Fruit fly (Drosophila melanogaster) whole organism, prepupa: ENCODE measurements around the gene CG1812.
A peak's percentile ranks its signal among the peaks of the same experiment; 100 is the strongest.

Source experiments
- CG10631 ChIP-seq: fragments of 200-800 bp; sonication (Bioruptor generic); optimal IDR thresholded peaks from 2 replicates; lab custom pipeline; 2016; ENCODE audit warnings: missing biosample characterization, missing genetic modification characterization
- CG11294 ChIP-seq: fragments of 200-800 bp; sonication (Bioruptor generic); IDR thresholded peaks from 2 replicates; pipeline ENCODE4 v1.3.6; 2022; ENCODE audit warnings: missing biosample characterization, missing genetic modification characterization
- CG11762 ChIP-seq: fragments of 200-800 bp; sonication (Bioruptor generic); optimal IDR thresholded peaks from 3 replicates; lab custom pipeline; 2016; ENCODE audit warnings: missing biosample characterization, missing genetic modification characterization; ENCODE audit not compliant: insufficient read depth
- CG11902 ChIP-seq: fragments of 200-800 bp; sonication (Bioruptor generic); optimal IDR thresholded peaks from 3 replicates; lab custom pipeline; 2016; ENCODE audit warnings: missing biosample characterization, missing genetic modification characterization
- CG15336 ChIP-seq: fragments of 200-800 bp; sonication (Bioruptor generic); IDR thresholded peaks from 2 replicates; pipeline ENCODE4 v1.3.6; 2022; ENCODE audit warnings: missing biosample characterization, missing genetic modification characterization
- CG31627 ChIP-seq: fragments of 200-800 bp; sonication (Bioruptor generic); optimal IDR thresholded peaks from 3 replicates; lab custom pipeline; 2016; ENCODE audit warnings: missing biosample characterization, missing genetic modification characterization
- CG32006 ChIP-seq: fragments of 200-800 bp; sonication (Bioruptor generic); optimal IDR thresholded peaks from 3 replicates; lab custom pipeline; 2017; ENCODE audit warnings: missing biosample characterization, mild to moderate bottlenecking, missing genetic modification characterization
- CG34406 ChIP-seq: fragments of 200-800 bp; sonication (Bioruptor generic); optimal IDR thresholded peaks from 3 replicates; lab custom pipeline; 2016; ENCODE audit warnings: missing biosample characterization, missing genetic modification characterization
- CG3919 ChIP-seq: fragments of 200-800 bp; sonication (Bioruptor generic); optimal IDR thresholded peaks from 3 replicates; lab custom pipeline; 2016; ENCODE audit warnings: missing biosample characterization, missing genetic modification characterization
- CG4318 ChIP-seq: fragments of 200-800 bp; sonication (Bioruptor generic); optimal IDR thresholded peaks from 3 replicates; lab custom pipeline; 2017; ENCODE audit warnings: missing biosample characterization, mild to moderate bottlenecking, missing genetic modification characterization
- CG6163 ChIP-seq: fragments of 200-800 bp; sonication (Bioruptor generic); IDR thresholded peaks from 3 replicates; pipeline ENCODE4 v1.3.6; 2022; ENCODE audit warnings: missing biosample characterization, missing genetic modification characterization
- CG6276 ChIP-seq: fragments of 200-800 bp; sonication (Bioruptor generic); optimal IDR thresholded peaks from 2 replicates; lab custom pipeline; 2017; ENCODE audit warnings: missing biosample characterization, mild to moderate bottlenecking, missing genetic modification characterization
- CG6808 ChIP-seq: fragments of 200-800 bp; sonication (Bioruptor generic); optimal IDR thresholded peaks from 3 replicates; lab custom pipeline; 2017; ENCODE audit warnings: missing biosample characterization, missing genetic modification characterization, mild to moderate bottlenecking, moderate library complexity, missing genetic modification reagents
- CG6854 ChIP-seq: fragments of 200-800 bp; sonication (Bioruptor generic); optimal IDR thresholded peaks from 2 replicates; lab custom pipeline; 2017; ENCODE audit warnings: missing biosample characterization, mild to moderate bottlenecking, missing genetic modification characterization
- CG7368 ChIP-seq: fragments of 200-800 bp; sonication (Bioruptor generic); optimal IDR thresholded peaks from 3 replicates; lab custom pipeline; 2016; ENCODE audit warnings: missing biosample characterization, missing genetic modification characterization
- CG8119 ChIP-seq: fragments of 200-800 bp; sonication (Bioruptor generic); IDR thresholded peaks from 3 replicates; pipeline ENCODE4 v1.3.6; 2022; ENCODE audit warnings: missing biosample characterization, missing genetic modification characterization
- Eip75B ChIP-seq: fragments of 200-800 bp; sonication (Bioruptor generic); optimal IDR thresholded peaks from 3 replicates; lab custom pipeline; 2016; ENCODE audit warnings: missing biosample characterization, missing genetic modification characterization
- Eip78C ChIP-seq: fragments of 200-800 bp; sonication (Bioruptor generic); peaks from one replicate; lab custom pipeline; 2016; ENCODE audit warnings: missing biosample characterization, missing genetic modification characterization
- Eip93F ChIP-seq: fragments of 200-800 bp; sonication (Bioruptor generic); optimal IDR thresholded peaks from 2 replicates; lab custom pipeline; 2016; ENCODE audit warnings: missing biosample characterization, mild to moderate bottlenecking, missing genetic modification characterization
- Ets96B ChIP-seq: fragments of 200-800 bp; optimal IDR thresholded peaks from 2 replicates; lab custom pipeline; 2019; ENCODE audit warnings: missing biosample characterization, mild to moderate bottlenecking, missing genetic modification characterization, moderate library complexity
- Gug ChIP-seq: fragments of 200-800 bp; sonication (Bioruptor generic); IDR thresholded peaks from 2 replicates; pipeline ENCODE4 v1.3.6; 2022; ENCODE audit warnings: missing biosample characterization, missing genetic modification characterization
- Hr38 ChIP-seq: sonication (Bioruptor generic); optimal IDR thresholded peaks from 2 replicates; lab custom pipeline; 2016; ENCODE audit warnings: missing biosample characterization, missing genetic modification characterization
- Hr39 ChIP-seq: fragments of 200-800 bp; sonication (Bioruptor generic); optimal IDR thresholded peaks from 2 replicates; lab custom pipeline; 2016; ENCODE audit warnings: missing biosample characterization, missing genetic modification characterization
- Hr4 ChIP-seq: fragments of 200-800 bp; sonication (Bioruptor generic); optimal IDR thresholded peaks from 3 replicates; lab custom pipeline; 2016; ENCODE audit warnings: missing biosample characterization, missing genetic modification characterization
- Met ChIP-seq: fragments of 200-800 bp; sonication (Bioruptor generic); optimal IDR thresholded peaks from 3 replicates; lab custom pipeline; 2016; ENCODE audit warnings: missing biosample characterization, missing genetic modification characterization
- OdsH ChIP-seq: fragments of 200-800 bp; sonication (Bioruptor generic); optimal IDR thresholded peaks from 3 replicates; lab custom pipeline; 2016; ENCODE audit warnings: missing biosample characterization, missing genetic modification characterization
- Smox ChIP-seq: fragments of 200-800 bp; sonication (Bioruptor generic); optimal IDR thresholded peaks from 3 replicates; lab custom pipeline; 2016; ENCODE audit warnings: missing biosample characterization, missing genetic modification characterization
- Sox102F ChIP-seq: fragments of 200-800 bp; sonication (Bioruptor generic); optimal IDR thresholded peaks from 2 replicates; lab custom pipeline; 2016; ENCODE audit warnings: missing biosample characterization, mild to moderate bottlenecking, missing genetic modification characterization
- acj6 ChIP-seq: fragments of 200-800 bp; sonication (Bioruptor generic); optimal IDR thresholded peaks from 3 replicates; lab custom pipeline; 2016; ENCODE audit warnings: missing biosample characterization, missing genetic modification characterization
- cyc ChIP-seq: fragments of 200-800 bp; sonication (Bioruptor generic); optimal IDR thresholded peaks from 3 replicates; lab custom pipeline; 2016; ENCODE audit warnings: missing biosample characterization, missing genetic modification characterization
- dac ChIP-seq: fragments of 200-800 bp; sonication (Bioruptor generic); optimal IDR thresholded peaks from 2 replicates; lab custom pipeline; 2017; ENCODE audit warnings: missing biosample characterization, mild to moderate bottlenecking, missing genetic modification characterization
- dsx ChIP-seq: fragments of 200-800 bp; optimal IDR thresholded peaks from 3 replicates; lab custom pipeline; 2019; ENCODE audit warnings: missing biosample characterization, mild to moderate bottlenecking, missing genetic modification characterization, moderate library complexity; ENCODE audit not compliant: poor library complexity, severe bottlenecking
- eg ChIP-seq: fragments of 200-800 bp; sonication (Bioruptor generic); IDR thresholded peaks from 3 replicates; pipeline ENCODE4 v1.3.6; 2022; ENCODE audit warnings: missing biosample characterization, missing genetic modification characterization
- esn ChIP-seq: fragments of 200-800 bp; sonication (Bioruptor generic); optimal IDR thresholded peaks from 2 replicates; lab custom pipeline; 2016; ENCODE audit warnings: missing biosample characterization, mild to moderate bottlenecking, missing genetic modification characterization, moderate library complexity
- fd59A ChIP-seq: fragments of 200-800 bp; sonication (Bioruptor generic); optimal IDR thresholded peaks from 2 replicates; lab custom pipeline; 2017; ENCODE audit warnings: missing biosample characterization, mild to moderate bottlenecking, missing genetic modification characterization, missing genetic modification reagents
- fd85E ChIP-seq: fragments of 200-800 bp; sonication (Bioruptor generic); optimal IDR thresholded peaks from 3 replicates; lab custom pipeline; 2016; ENCODE audit warnings: missing biosample characterization, missing genetic modification characterization
- fkh ChIP-seq: fragments of 200-800 bp; sonication (Bioruptor generic); optimal IDR thresholded peaks from 3 replicates; lab custom pipeline; 2017; ENCODE audit warnings: missing biosample characterization, mild to moderate bottlenecking, missing genetic modification characterization, moderate library complexity
- lz ChIP-seq: fragments of 200-800 bp; sonication (Bioruptor generic); optimal IDR thresholded peaks from 3 replicates; lab custom pipeline; 2016; ENCODE audit warnings: missing biosample characterization, missing genetic modification characterization
- net ChIP-seq: fragments of 200-800 bp; sonication (Bioruptor generic); optimal IDR thresholded peaks from 3 replicates; lab custom pipeline; 2016; ENCODE audit warnings: missing biosample characterization, missing genetic modification characterization
- pdm3 ChIP-seq: fragments of 200-800 bp; sonication (Bioruptor generic); optimal IDR thresholded peaks from 3 replicates; lab custom pipeline; 2016; ENCODE audit warnings: missing biosample characterization, missing genetic modification characterization
- salr ChIP-seq, 2 experiments: fragments of 200-800 bp; sonication (Bioruptor generic); optimal IDR thresholded peaks; 3 replicates each; lab custom pipeline; 2016 to 2018; ENCODE audit warnings: missing biosample characterization in 2 of 2, missing genetic modification characterization in 2 of 2, mild to moderate bottlenecking in 1 of 2
- ss ChIP-seq, 2 experiments: fragments of 200-800 bp; sonication (Bioruptor generic); optimal IDR thresholded peaks; 2 replicates in 1 of 2; 3 replicates in 1 of 2; lab custom pipeline; 2017 to 2018; ENCODE audit warnings: mild to moderate bottlenecking in 2 of 2, missing biosample characterization in 2 of 2, missing genetic modification characterization in 2 of 2, moderate library complexity in 1 of 2
- topi ChIP-seq: fragments of 200-800 bp; sonication (Bioruptor generic); optimal IDR thresholded peaks from 3 replicates; lab custom pipeline; 2016; ENCODE audit warnings: missing biosample characterization, missing genetic modification characterization
- vri ChIP-seq: fragments of 200-800 bp; sonication (Bioruptor generic); optimal IDR thresholded peaks from 3 replicates; lab custom pipeline; 2016; ENCODE audit warnings: missing biosample characterization, mild to moderate bottlenecking, missing genetic modification characterization

Gene CG1812

DNA sequence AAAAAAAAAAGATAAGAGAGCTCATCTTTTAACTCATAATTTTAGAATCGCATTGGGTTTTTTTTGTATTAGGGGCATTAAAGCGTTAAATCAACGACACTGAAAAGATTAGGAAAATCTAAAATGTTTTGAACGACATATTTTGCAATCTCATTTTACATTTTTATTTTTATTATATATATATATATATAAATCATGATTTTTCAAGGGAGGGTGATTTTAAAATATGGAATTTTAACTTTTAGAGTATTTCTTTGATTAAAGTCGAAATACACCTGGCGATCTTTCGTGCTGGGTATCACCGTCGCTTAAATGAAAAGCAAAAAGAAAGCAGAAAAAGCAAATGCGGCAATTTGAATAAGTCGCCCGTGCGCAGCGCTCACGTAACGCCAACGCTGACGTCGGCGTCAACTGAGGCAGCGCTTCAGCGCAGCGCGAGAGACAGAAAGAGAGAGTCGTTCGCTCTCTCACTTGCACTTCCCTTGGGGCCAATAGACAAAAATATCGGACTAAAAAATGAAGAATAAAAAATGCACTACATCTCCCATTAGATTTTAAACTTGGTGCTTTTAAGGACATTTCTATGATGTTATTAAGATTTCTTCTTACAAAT is 21.9 kb upstream of the CG1812 start (continued):
- no peak for TF ChIP-seq lz
- peak; percentile 39 for TF ChIP-seq CG4318 (GFP tag; lab: Kevin White, UChicago)
- no peak for TF ChIP-seq dsx (GFP tag; lab: Kevin White, UChicago)
- no peak for TF ChIP-seq Hr38 (GFP tag; lab: Kevin White, UChicago)
- no peak for TF ChIP-seq pdm3 (GFP tag; lab: Kevin White, UChicago)
- peak; percentile 41; the same call in 1 of the 3 replicates for TF ChIP-seq CG8119 (GFP tag; lab: Robert Waterston, UW)
- no peak for TF ChIP-seq topi
- TF ChIP-seq ss (GFP tag; optimal IDR thresholded peaks at IDR 0.05; lab: Kevin White, UChicago), result no peak
- no peak for TF ChIP-seq fd85E (GFP tag; lab: Kevin White, UChicago)
- peak; percentile 31 for TF ChIP-seq vri (GFP tag; lab: Kevin White, UChicago)
- TF ChIP-seq Hr4 (GFP tag; lab: Kevin White, UChicago), result no peak
- no peak for TF ChIP-seq CG6808 (GFP tag; lab: Kevin White, UChicago)

DNA sequence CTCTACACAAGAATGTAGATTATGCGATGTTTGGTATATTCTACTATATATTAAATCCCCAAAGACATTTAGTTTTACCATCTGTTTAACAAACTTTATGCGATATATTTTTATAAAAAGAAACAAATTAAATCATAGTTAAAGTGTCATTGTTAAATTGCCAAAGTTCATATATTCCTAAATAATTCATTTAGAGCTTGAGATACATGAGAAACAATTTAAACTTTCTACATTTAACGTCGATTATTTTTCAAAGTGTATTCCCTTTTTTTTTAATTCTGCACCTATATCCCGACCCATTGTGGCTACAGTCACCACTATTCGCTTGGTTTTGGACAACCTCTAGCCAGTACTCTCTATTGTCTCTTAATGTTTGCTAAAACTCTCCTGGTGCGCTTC is 21.4 kb upstream of the CG1812 start:
- TF ChIP-seq net, result no peak
- no peak for TF ChIP-seq CG6163 (GFP tag; lab: Robert Waterston, UW)
- TF ChIP-seq CG10631 (GFP tag; lab: Kevin White, UChicago), result peak; percentile 36
- TF ChIP-seq CG32006 (GFP tag; lab: Kevin White, UChicago), result peak; percentile 25
- TF ChIP-seq CG31627 (GFP tag; lab: Kevin White, UChicago), result no peak
- TF ChIP-seq Met (GFP tag; lab: Kevin White, UChicago), result peak; percentile 17
- TF ChIP-seq OdsH (GFP tag; lab: Kevin White, UChicago), result peak; percentile 36
- peak; percentile 19 for TF ChIP-seq CG4318 (GFP tag; lab: Kevin White, UChicago)
- TF ChIP-seq Eip75B (GFP tag; lab: Kevin White, UChicago), result no peak
- TF ChIP-seq salr (GFP tag; optimal IDR thresholded peaks at IDR 0.05; lab: Kevin White, UChicago), result peak in 1 of 2 experiments; percentile 12
- peak; percentile 35 for TF ChIP-seq Hr4 (GFP tag; lab: Kevin White, UChicago)
- peak; percentile 81 for TF ChIP-seq Eip78C

DNA sequence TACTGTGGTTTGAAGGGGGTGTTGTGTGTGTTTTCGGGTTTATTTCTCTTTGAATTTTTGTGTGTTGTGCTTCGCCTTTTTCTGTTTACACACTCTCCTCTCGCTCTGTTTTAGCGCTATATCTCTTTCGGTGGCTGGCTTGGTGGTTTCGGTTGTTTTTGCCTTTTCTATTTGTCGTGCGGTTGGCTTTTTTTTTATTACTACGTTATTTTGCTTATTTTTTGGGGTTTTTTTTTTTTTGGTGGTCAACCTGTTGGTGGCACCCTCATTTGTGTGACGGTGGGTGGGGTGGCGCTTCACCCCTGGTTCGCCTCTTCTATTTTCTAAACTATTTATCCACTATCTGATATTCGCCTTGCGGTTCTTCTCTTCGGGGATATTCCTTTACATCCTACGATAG is 20.5 kb upstream of the CG1812 start:
- TF ChIP-seq dsx (GFP tag; lab: Kevin White, UChicago) (no peak), Eip93F (GFP tag; lab: Kevin White, UChicago) (no peak), salr (GFP tag; optimal IDR thresholded peaks at IDR 0.05; lab: Kevin White, UChicago) (no peak), CG10631 (GFP tag; lab: Kevin White, UChicago) (no peak), CG11902 (GFP tag; lab: Kevin White, UChicago) (no peak), Met (GFP tag; lab: Kevin White, UChicago) (no peak), vri (GFP tag; lab: Kevin White, UChicago) (no peak), eg (GFP tag; lab: Robert Waterston, UW) (peak; percentile 79), CG32006 (GFP tag; lab: Kevin White, UChicago) (no peak), Eip75B (GFP tag; lab: Kevin White, UChicago) (no peak), Smox (GFP tag; lab: Kevin White, UChicago) (no peak), CG15336 (GFP tag; lab: Robert Waterston, UW) (peak; percentile 65), fkh (GFP tag; lab: Kevin White, UChicago) (no peak), CG3919 (GFP tag; lab: Kevin White, UChicago) (no peak), CG11294 (no peak), esn (GFP tag; lab: Kevin White, UChicago) (no peak), acj6 (GFP tag; lab: Kevin White, UChicago) (no peak), Gug (GFP tag; lab: Robert Waterston, UW) (no peak), Ets96B (tag; lab: Kevin White, UChicago) (no peak), Hr39 (GFP tag; lab: Kevin White, UChicago) (no peak), CG7368 (GFP tag; lab: Kevin White, UChicago) (no peak), lz (no peak), Sox102F (GFP tag; lab: Kevin White, UChicago) (no peak), fd59A (no peak), CG6276 (GFP tag; lab: Kevin White, UChicago) (peak; percentile 65), OdsH (GFP tag; lab: Kevin White, UChicago) (no peak), fd85E (GFP tag; lab: Kevin White, UChicago) (no peak), cyc (GFP tag; lab: Kevin White, UChicago) (no peak), CG11762 (GFP tag; lab: Kevin White, UChicago) (no peak), CG6808 (GFP tag; lab: Kevin White, UChicago) (no peak), pdm3 (GFP tag; lab: Kevin White, UChicago) (no peak), dac (GFP tag; lab: Kevin White, UChicago) (no peak), Eip78C (peak; percentile 55), CG6163 (GFP tag; lab: Robert Waterston, UW) (peak; percentile 54; the same call in 2 of the 3 replicates), Hr4 (GFP tag; lab: Kevin White, UChicago) (peak; percentile 18), topi (no peak), CG34406 (GFP tag; lab: Kevin White, UChicago) (no peak), CG6854 (GFP tag; lab: Kevin White, UChicago) (no peak)
